Worm (Caenorhabditis elegans) whole organism, L3 larva: ENCODE results near the gene F41G4.7.

ENCODE experiments used
- nhr-77 ChIP-seq: fragments of 150-350 bp; optimal IDR thresholded peaks from 2 replicates; lab custom pipeline; 2014; ENCODE audit warnings: missing biosample characterization, missing genetic modification characterization
- ztf-4 ChIP-seq: fragments of 150-350 bp; optimal IDR thresholded peaks from 2 replicates; lab custom pipeline; 2014; ENCODE audit warnings: missing biosample characterization, missing genetic modification characterization

- TF ChIP-seq nhr-77 (tag; lab: Kevin White, UChicago) (no peak), ztf-4 (tag; lab: Kevin White, UChicago) (no peak)
Observed at ce11 chrX:16863320-16863719, 27.1 kb upstream of the F41G4.7 start.
